Worm (Caenorhabditis elegans) whole organism, mixed stage, embryonic: Measurements from ENCODE around the gene cht-1.

Experiments
- bed-3 ChIP-seq: fragments of 200-800 bp; sonication (Bioruptor generic); optimal IDR thresholded peaks from 3 replicates; lab custom pipeline; 2018; ENCODE audit warnings: mild to moderate bottlenecking, missing genetic modification characterization, moderate library complexity, missing compliant biosample characterization
- blmp-1 ChIP-seq: fragments of 150-350 bp; optimal IDR thresholded peaks from 2 replicates; lab custom pipeline; 2014; ENCODE audit warnings: missing biosample characterization, missing genetic modification characterization
- ceh-43 ChIP-seq: fragments of 200-800 bp; sonication (Bioruptor generic); optimal IDR thresholded peaks from 2 replicates; lab custom pipeline; 2018; ENCODE audit warnings: mild to moderate bottlenecking, missing genetic modification characterization, moderate library complexity, missing compliant biosample characterization
- ceh-83 ChIP-seq: fragments of 200-800 bp; sonication (Bioruptor generic); optimal IDR thresholded peaks from 2 replicates; lab custom pipeline; 2018; ENCODE audit warnings: mild to moderate bottlenecking, missing genetic modification characterization, missing compliant biosample characterization
- ces-1 ChIP-seq: fragments of 150-350 bp; optimal IDR thresholded peaks from 2 replicates; lab custom pipeline; 2014; ENCODE audit warnings: missing biosample characterization, missing genetic modification reagents, missing genetic modification characterization
- cnd-1 ChIP-seq: fragments of 200-800 bp; sonication (Bioruptor generic); optimal IDR thresholded peaks from 2 replicates; lab custom pipeline; 2018; ENCODE audit warnings: mild to moderate bottlenecking, missing genetic modification characterization, missing compliant biosample characterization
- drap-1 ChIP-seq: fragments of 200-800 bp; sonication (Bioruptor generic); optimal IDR thresholded peaks from 3 replicates; lab custom pipeline; 2018; ENCODE audit warnings: mild to moderate bottlenecking, missing genetic modification characterization, missing compliant biosample characterization
- elt-1 ChIP-seq: sonication (generic microtip); optimal IDR thresholded peaks from 2 replicates; lab custom pipeline; 2017; ENCODE audit warnings: missing genetic modification characterization, mild to moderate bottlenecking, missing compliant biosample characterization, antibody characterized with exemption, moderate library complexity, borderline replicate concordance; ENCODE audit not compliant: insufficient read depth
- elt-3 ChIP-seq: fragments of 150-350 bp; optimal IDR thresholded peaks from 2 replicates; lab custom pipeline; 2014; ENCODE audit warnings: missing biosample characterization, missing genetic modification characterization
- flh-1 ChIP-seq: fragments of 200-800 bp; sonication (Bioruptor generic); optimal IDR thresholded peaks from 2 replicates; lab custom pipeline; 2018; ENCODE audit warnings: mild to moderate bottlenecking, missing genetic modification characterization, moderate library complexity, missing compliant biosample characterization
- ham-2 ChIP-seq: fragments of 200-800 bp; sonication (Bioruptor generic); optimal IDR thresholded peaks from 2 replicates; lab custom pipeline; 2018; ENCODE audit warnings: mild to moderate bottlenecking, missing genetic modification characterization, missing compliant biosample characterization
- hlh-1 ChIP-seq: fragments of 150-350 bp; optimal IDR thresholded peaks from 2 replicates; lab custom pipeline; 2014; ENCODE audit warnings: missing biosample characterization, missing genetic modification reagents, missing genetic modification characterization
- lin-13 ChIP-seq: fragments of 150-350 bp; optimal IDR thresholded peaks from 2 replicates; lab custom pipeline; 2014; ENCODE audit warnings: missing biosample characterization, missing genetic modification characterization
- lin-32 ChIP-seq: fragments of 200-800 bp; sonication (Bioruptor generic); optimal IDR thresholded peaks from 2 replicates; lab custom pipeline; 2018; ENCODE audit warnings: mild to moderate bottlenecking, missing genetic modification characterization, missing compliant biosample characterization
- lsy-2 ChIP-seq: fragments of 150-350 bp; optimal IDR thresholded peaks from 2 replicates; lab custom pipeline; 2014; ENCODE audit warnings: missing biosample characterization, missing genetic modification characterization
- mab-5 ChIP-seq: fragments of 150-350 bp; optimal IDR thresholded peaks from 2 replicates; lab custom pipeline; 2014; ENCODE audit warnings: missing biosample characterization, missing genetic modification characterization
- mep-1 ChIP-seq: fragments of 150-350 bp; optimal IDR thresholded peaks from 2 replicates; lab custom pipeline; 2017; ENCODE audit warnings: missing biosample characterization, missing genetic modification reagents, missing genetic modification characterization, inconsistent platforms
- mls-2 ChIP-seq: sonication (generic microtip); optimal IDR thresholded peaks from 2 replicates; lab custom pipeline; 2016; ENCODE audit warnings: mild to moderate bottlenecking, missing genetic modification characterization, moderate library complexity, missing compliant biosample characterization
- nhr-12 ChIP-seq: fragments of 150-350 bp; optimal IDR thresholded peaks from 2 replicates; lab custom pipeline; 2014; ENCODE audit warnings: missing biosample characterization, missing genetic modification characterization
- nhr-2 ChIP-seq: fragments of 150-350 bp; optimal IDR thresholded peaks from 2 replicates; lab custom pipeline; 2014; ENCODE audit warnings: missing biosample characterization, missing genetic modification characterization
- nhr-237 ChIP-seq: fragments of 150-350 bp; optimal IDR thresholded peaks from 2 replicates; lab custom pipeline; 2014; ENCODE audit warnings: missing biosample characterization, missing genetic modification characterization
- nhr-28 ChIP-seq: fragments of 150-350 bp; optimal IDR thresholded peaks from 2 replicates; lab custom pipeline; 2014; ENCODE audit warnings: missing biosample characterization, missing genetic modification characterization
- nhr-76 ChIP-seq: sonication (generic microtip); optimal IDR thresholded peaks from 2 replicates; lab custom pipeline; 2017; ENCODE audit warnings: missing biosample characterization, missing genetic modification characterization
- pha-4 ChIP-seq: fragments of 150-350 bp; optimal IDR thresholded peaks from 2 replicates; lab custom pipeline; 2018; ENCODE audit warnings: missing biosample characterization, missing genetic modification reagents, missing genetic modification characterization
- sem-2 ChIP-seq: fragments of 200-800 bp; sonication (Bioruptor generic); optimal IDR thresholded peaks from 2 replicates; lab custom pipeline; 2018; ENCODE audit warnings: mild to moderate bottlenecking, missing genetic modification characterization, missing compliant biosample characterization
- snpc-4 ChIP-seq: fragments of 150-350 bp; optimal IDR thresholded peaks from 2 replicates; lab custom pipeline; 2014; ENCODE audit warnings: missing biosample characterization, missing genetic modification characterization
- tbx-8 ChIP-seq: fragments of 200-800 bp; sonication (Bioruptor generic); optimal IDR thresholded peaks from 2 replicates; lab custom pipeline; 2018; ENCODE audit warnings: mild to moderate bottlenecking, missing genetic modification characterization, moderate library complexity, missing compliant biosample characterization
- unc-120 ChIP-seq: sonication (generic microtip); optimal IDR thresholded peaks from 2 replicates; lab custom pipeline; 2017; ENCODE audit warnings: missing genetic modification characterization, missing compliant biosample characterization; ENCODE audit not compliant: poor library complexity, severe bottlenecking
- unc-39 ChIP-seq: fragments of 150-350 bp; optimal IDR thresholded peaks from 2 replicates; lab custom pipeline; 2014; ENCODE audit warnings: missing biosample characterization, missing genetic modification characterization
- unc-62 ChIP-seq: fragments of 150-350 bp; optimal IDR thresholded peaks from 2 replicates; lab custom pipeline; 2014; ENCODE audit warnings: missing biosample characterization, missing genetic modification reagents, missing genetic modification characterization
- zip-8 ChIP-seq: fragments of 150-350 bp; optimal IDR thresholded peaks from 2 replicates; lab custom pipeline; 2014; ENCODE audit warnings: missing biosample characterization, missing genetic modification characterization
- ztf-11 ChIP-seq: fragments of 150-350 bp; optimal IDR thresholded peaks from 2 replicates; lab custom pipeline; 2014; ENCODE audit warnings: missing biosample characterization, missing genetic modification characterization

The cht-1 gene

DNA sequence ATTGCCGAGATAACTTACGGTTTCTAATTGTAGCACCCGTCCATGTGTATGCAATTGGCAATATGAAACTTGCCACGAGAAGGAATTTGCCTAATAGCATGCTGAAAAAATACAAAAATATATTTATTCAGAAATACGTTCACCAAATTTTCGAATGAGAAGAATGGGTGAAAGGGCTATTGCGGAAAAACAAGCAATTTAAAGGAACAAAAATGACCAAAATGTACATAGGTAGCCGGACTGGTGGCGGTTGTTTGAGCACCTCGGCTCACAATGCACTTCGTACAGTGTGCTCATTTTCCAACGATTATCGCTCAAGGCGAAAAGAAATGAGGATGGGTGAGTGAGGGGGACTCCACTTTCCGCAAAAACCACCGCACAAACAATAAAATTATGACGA lies at the start of gene cht-1:
Gene cht-1 (minus strand): TSS at position 101 of the 400 bp plus-strand sequence.
- TF ChIP-seq pha-4 (tag; lab: Kevin White, UChicago) (no peak), ces-1 (GFP tag; lab: Kevin White, UChicago) (no peak), bed-3 (GFP tag; lab: Kevin White, UChicago) (no peak), unc-39 (tag; lab: Kevin White, UChicago) (no peak), ceh-83 (GFP tag; lab: Kevin White, UChicago) (no peak), ztf-11 (tag; lab: Kevin White, UChicago) (no peak), tbx-8 (GFP tag; lab: Kevin White, UChicago) (no peak), unc-120 (no peak), blmp-1 (tag; lab: Kevin White, UChicago) (no peak), unc-62 (GFP tag; lab: Kevin White, UChicago) (no peak), snpc-4 (tag; lab: Kevin White, UChicago) (no peak), zip-8 (tag; lab: Kevin White, UChicago) (no peak), nhr-28 (tag; lab: Kevin White, UChicago) (no peak), nhr-2 (no peak), drap-1 (GFP tag; lab: Kevin White, UChicago) (no peak), lin-13 (tag; lab: Kevin White, UChicago) (no peak), nhr-76 (no peak), lsy-2 (tag; lab: Kevin White, UChicago) (no peak)

DNA sequence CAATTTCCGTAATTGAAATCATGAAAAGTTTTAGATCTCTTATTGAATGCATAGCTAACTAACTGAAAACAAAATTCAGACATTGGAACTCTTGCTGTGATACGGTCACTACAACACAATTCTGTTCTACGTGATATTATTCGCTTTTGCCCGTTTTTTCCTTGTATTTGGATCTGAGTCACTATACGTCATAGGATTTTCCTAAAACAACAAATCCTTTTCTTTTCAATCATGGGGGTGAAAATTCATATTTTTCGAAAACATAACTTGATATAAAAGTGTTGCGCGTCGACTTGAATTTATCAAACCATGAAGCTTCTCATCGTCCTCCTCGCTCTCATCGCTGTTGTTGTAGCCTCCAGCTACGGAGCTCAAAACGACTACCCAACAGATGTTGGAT lies 46.2 kb upstream of the cht-1 start, which contains the start of gene ZK813.1:
Gene ZK813.1 (plus strand): TSS at position 301 of the 400 bp plus-strand sequence.
- no peak for TF ChIP-seq lsy-2 (tag; lab: Kevin White, UChicago)
- no peak for TF ChIP-seq ceh-43
- no peak for TF ChIP-seq unc-39 (tag; lab: Kevin White, UChicago)
- TF ChIP-seq zip-8 (tag; lab: Kevin White, UChicago): no peak
- no peak for TF ChIP-seq pha-4 (tag; lab: Kevin White, UChicago)
- TF ChIP-seq sem-2: no peak
- no peak for TF ChIP-seq lin-13 (tag; lab: Kevin White, UChicago)
- TF ChIP-seq mab-5 (tag; lab: Kevin White, UChicago): no peak
- TF ChIP-seq ham-2: no peak
- TF ChIP-seq ztf-11 (tag; lab: Kevin White, UChicago): no peak
- no peak for TF ChIP-seq ceh-83 (GFP tag; lab: Kevin White, UChicago)
- TF ChIP-seq nhr-237: no peak
- TF ChIP-seq nhr-28 (tag; lab: Kevin White, UChicago): no peak
- TF ChIP-seq cnd-1 (tag; lab: Kevin White, UChicago): no peak
- TF ChIP-seq snpc-4 (tag; lab: Kevin White, UChicago): no peak
- TF ChIP-seq unc-120: no peak
- no peak for TF ChIP-seq elt-1 (tag; lab: Kevin White, UChicago)

DNA sequence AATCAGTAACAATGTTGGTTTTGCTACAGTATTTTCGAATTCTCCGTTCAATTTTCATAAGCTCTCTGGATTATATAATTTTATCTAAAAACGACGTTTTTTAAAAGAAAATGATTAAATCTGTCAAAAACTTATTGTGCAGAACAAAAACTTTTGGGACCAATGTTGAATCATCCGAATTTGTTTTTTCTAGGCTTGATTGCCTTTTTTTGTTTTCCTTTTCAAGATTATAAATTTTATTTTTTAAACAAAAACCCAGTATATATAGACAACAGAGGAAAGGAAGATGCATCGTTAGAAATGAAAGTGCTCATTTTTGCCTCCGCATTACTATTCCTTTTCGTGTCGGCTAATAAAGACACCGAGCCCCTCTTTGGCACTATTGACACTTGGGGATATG lies 44.7 kb upstream of the cht-1 start, which contains the start of gene ZK813.7:
Gene ZK813.7 (plus strand): TSS at position 301 of the 400 bp plus-strand sequence.
- TF ChIP-seq nhr-2 (no peak), flh-1 (GFP tag; lab: Kevin White, UChicago) (no peak), snpc-4 (tag; lab: Kevin White, UChicago) (no peak), nhr-12 (tag; lab: Kevin White, UChicago) (no peak), lsy-2 (tag; lab: Kevin White, UChicago) (no peak), hlh-1 (tag; lab: Kevin White, UChicago) (no peak), mep-1 (tag; lab: Kevin White, UChicago) (no peak), blmp-1 (tag; lab: Kevin White, UChicago) (no peak), elt-1 (tag; lab: Kevin White, UChicago) (no peak), unc-39 (tag; lab: Kevin White, UChicago) (no peak)

DNA sequence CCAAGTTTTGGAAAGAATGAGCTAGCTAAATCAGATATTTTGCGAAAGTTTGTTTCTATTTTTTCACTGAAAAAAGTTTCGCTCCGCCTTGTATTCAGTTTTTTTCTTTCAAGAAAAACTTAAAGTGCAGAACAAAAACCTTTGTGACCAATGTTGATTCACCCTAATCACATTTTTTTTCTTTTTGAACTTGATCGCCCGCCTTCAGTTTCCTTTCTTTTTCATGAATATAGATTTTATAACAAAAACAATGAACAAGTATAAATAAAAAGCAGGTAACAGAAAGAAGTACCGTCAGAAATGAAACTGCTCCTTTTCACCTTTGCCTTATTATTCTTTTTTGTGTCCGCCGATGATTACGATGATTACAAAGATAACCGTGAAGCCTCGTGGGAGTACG lies 43.7 kb upstream of the cht-1 start, which contains the start of gene ZK813.2:
Gene ZK813.2 (plus strand): TSS at position 301 of the 400 bp plus-strand sequence.
- TF ChIP-seq blmp-1 (tag; lab: Kevin White, UChicago): no peak
- no peak for TF ChIP-seq nhr-12 (tag; lab: Kevin White, UChicago)
- no peak for TF ChIP-seq elt-1 (tag; lab: Kevin White, UChicago)
- TF ChIP-seq mls-2 (tag; lab: Kevin White, UChicago): no peak
- TF ChIP-seq bed-3 (GFP tag; lab: Kevin White, UChicago): no peak
- no peak for TF ChIP-seq ceh-83 (GFP tag; lab: Kevin White, UChicago)
- TF ChIP-seq mep-1 (tag; lab: Kevin White, UChicago): no peak
- no peak for TF ChIP-seq tbx-8 (GFP tag; lab: Kevin White, UChicago)
- TF ChIP-seq elt-3 (tag; lab: Kevin White, UChicago): no peak
- TF ChIP-seq snpc-4 (tag; lab: Kevin White, UChicago): no peak
- no peak for TF ChIP-seq lin-32 (GFP tag; lab: Kevin White, UChicago)
- TF ChIP-seq mab-5 (tag; lab: Kevin White, UChicago): no peak
- TF ChIP-seq, all 35 proteins: peak for 0
